Worm (Caenorhabditis elegans) whole organism, L4 larva: ENCODE results near the gene drap-1.

Experiments
- F49E8.2 ChIP-seq: sonication (generic microtip); optimal IDR thresholded peaks from 2 replicates; lab custom pipeline; 2016; ENCODE audit warnings: missing compliant biosample characterization, mild to moderate bottlenecking, missing genetic modification characterization, borderline replicate concordance
- T20F7.1 ChIP-seq: fragments of 200-800 bp; sonication (Bioruptor generic); optimal IDR thresholded peaks from 2 replicates; lab custom pipeline; 2018; ENCODE audit warnings: mild to moderate bottlenecking, missing genetic modification characterization, missing compliant biosample characterization
- aha-1 ChIP-seq: fragments of 150-350 bp; peaks from one replicate; lab custom pipeline; 2014; ENCODE audit warnings: missing biosample characterization, missing genetic modification characterization
- arid-1 ChIP-seq: fragments of 200-800 bp; sonication (Bioruptor generic); conservative IDR thresholded peaks from 2 replicates; pipeline ENCODE4 v1.3.6; 2022; ENCODE audit warnings: missing genetic modification reagents, missing genetic modification characterization, missing compliant biosample characterization
- ceh-20 ChIP-seq: fragments of 200-800 bp; sonication (Bioruptor generic); IDR thresholded peaks from 2 replicates; pipeline ENCODE4 v1.3.6; 2022; ENCODE audit warnings: missing genetic modification reagents, missing genetic modification characterization, missing compliant biosample characterization
- ceh-28 ChIP-seq: fragments of 150-350 bp; optimal IDR thresholded peaks from 2 replicates; lab custom pipeline; 2014; ENCODE audit warnings: missing biosample characterization, missing genetic modification reagents, missing genetic modification characterization
- ceh-62 ChIP-seq: sonication (generic microtip); optimal IDR thresholded peaks from 2 replicates; lab custom pipeline; 2017; ENCODE audit warnings: missing biosample characterization, missing genetic modification characterization
- ces-1 ChIP-seq: fragments of 150-350 bp; sonication (generic microtip); optimal IDR thresholded peaks from 4 replicates; lab custom pipeline; 2014; ENCODE audit warnings: missing biosample characterization, missing genetic modification reagents, missing genetic modification characterization
- ctbp-1 ChIP-seq: fragments of 200-800 bp; sonication (Bioruptor generic); IDR thresholded peaks from 2 replicates; pipeline ENCODE4 v1.3.6; 2022; ENCODE audit warnings: missing genetic modification reagents, missing genetic modification characterization, missing compliant biosample characterization
- daf-16 ChIP-seq, 3 experiments: sonication (generic microtip); optimal IDR thresholded peaks; 2 replicates each; lab custom pipeline; 2016 to 2017; ENCODE audit warnings: missing genetic modification characterization in 3 of 3, missing genetic modification reagents in 3 of 3, mild to moderate bottlenecking in 2 of 3, missing compliant biosample characterization in 2 of 3, missing biosample characterization in 1 of 3, moderate library complexity in 1 of 3
- dve-1 ChIP-seq: sonication (generic microtip); optimal IDR thresholded peaks from 2 replicates; lab custom pipeline; 2017; ENCODE audit warnings: antibody characterized with exemption, mild to moderate bottlenecking, missing genetic modification characterization, missing compliant biosample characterization; ENCODE audit not compliant: insufficient read depth
- fkh-10 ChIP-seq: fragments of 150-350 bp; optimal IDR thresholded peaks from 2 replicates; lab custom pipeline; 2014; ENCODE audit warnings: missing biosample characterization, missing genetic modification reagents, missing genetic modification characterization
- hlh-11 ChIP-seq: fragments of 200-800 bp; sonication (Bioruptor generic); optimal IDR thresholded peaks from 2 replicates; lab custom pipeline; 2018; ENCODE audit warnings: mild to moderate bottlenecking, missing genetic modification characterization, missing compliant biosample characterization
- jun-1 ChIP-seq: fragments of 150-350 bp; optimal IDR thresholded peaks from 2 replicates; lab custom pipeline; 2014; ENCODE audit warnings: missing biosample characterization, missing genetic modification reagents, missing genetic modification characterization
- lim-7 ChIP-seq: fragments of 200-800 bp; sonication (Bioruptor generic); IDR thresholded peaks from 2 replicates; pipeline ENCODE4 v1.3.6; 2022; ENCODE audit warnings: missing genetic modification characterization, missing compliant biosample characterization
- lin-15B ChIP-seq: fragments of 150-350 bp; sonication (generic microtip); optimal IDR thresholded peaks from 3 replicates; lab custom pipeline; 2014; ENCODE audit warnings: missing biosample characterization, missing genetic modification characterization
- lin-38 ChIP-seq: fragments of 200-800 bp; sonication (Bioruptor generic); IDR thresholded peaks from 2 replicates; pipeline ENCODE4 v1.3.6; 2022; ENCODE audit warnings: missing genetic modification reagents, missing genetic modification characterization, missing compliant biosample characterization
- lin-39 ChIP-seq: fragments of 150-350 bp; optimal IDR thresholded peaks from 2 replicates; lab custom pipeline; 2014; ENCODE audit warnings: missing biosample characterization, missing genetic modification reagents, missing genetic modification characterization
- madf-9 ChIP-seq: fragments of 200-800 bp; sonication (Bioruptor generic); conservative IDR thresholded peaks from 2 replicates; pipeline ENCODE4 v1.3.6; 2022; ENCODE audit warnings: missing genetic modification reagents, missing genetic modification characterization, missing compliant biosample characterization
- mdt-29 ChIP-seq: fragments of 200-800 bp; sonication (Bioruptor generic); IDR thresholded peaks from 2 replicates; pipeline ENCODE4 v1.3.6; 2022; ENCODE audit warnings: missing genetic modification reagents, missing genetic modification characterization, missing compliant biosample characterization
- mes-2 ChIP-seq: sonication (generic microtip); optimal IDR thresholded peaks from 2 replicates; lab custom pipeline; 2016; ENCODE audit warnings: missing genotype, mild to moderate bottlenecking, missing genetic modification characterization, missing compliant biosample characterization; ENCODE audit not compliant: poor library complexity, severe bottlenecking
- mxl-2 ChIP-seq: fragments of 200-800 bp; sonication (Bioruptor generic); conservative IDR thresholded peaks from 2 replicates; pipeline ENCODE4 v1.3.6; 2022; ENCODE audit warnings: missing genetic modification reagents, missing genetic modification characterization, missing compliant biosample characterization
- nhr-11 ChIP-seq: fragments of 150-350 bp; optimal IDR thresholded peaks from 2 replicates; lab custom pipeline; 2014; ENCODE audit warnings: missing biosample characterization, missing genetic modification characterization
- nhr-111 ChIP-seq: fragments of 200-800 bp; sonication (Bioruptor generic); optimal IDR thresholded peaks from 2 replicates; lab custom pipeline; 2018; ENCODE audit warnings: mild to moderate bottlenecking, missing genetic modification characterization, missing compliant biosample characterization
- nhr-28 ChIP-seq: fragments of 150-350 bp; optimal IDR thresholded peaks from 2 replicates; lab custom pipeline; 2014; ENCODE audit warnings: missing biosample characterization, missing genetic modification characterization
- nhr-42 ChIP-seq: fragments of 200-800 bp; sonication (Bioruptor generic); IDR thresholded peaks from 2 replicates; pipeline ENCODE4 v1.3.6; 2022; ENCODE audit warnings: missing genetic modification characterization, missing compliant biosample characterization
- nhr-6 ChIP-seq: fragments of 150-350 bp; optimal IDR thresholded peaks from 2 replicates; lab custom pipeline; 2014; ENCODE audit warnings: missing biosample characterization, missing genetic modification characterization
- pqm-1 ChIP-seq: sonication (generic microtip); optimal IDR thresholded peaks from 2 replicates; lab custom pipeline; 2017; ENCODE audit warnings: missing biosample characterization, missing genetic modification characterization
- rbr-2 ChIP-seq: sonication (generic microtip); optimal IDR thresholded peaks from 2 replicates; lab custom pipeline; 2016; ENCODE audit warnings: missing genotype, missing genetic modification characterization, missing compliant biosample characterization
- skn-1 ChIP-seq: fragments of 150-350 bp; optimal IDR thresholded peaks from 2 replicates; lab custom pipeline; 2014; ENCODE audit warnings: missing biosample characterization, missing genetic modification characterization
- snpc-4 ChIP-seq: fragments of 150-350 bp; optimal IDR thresholded peaks from 2 replicates; lab custom pipeline; 2014; ENCODE audit warnings: missing biosample characterization, missing genetic modification characterization
- unc-130 ChIP-seq: sonication (generic microtip); optimal IDR thresholded peaks from 2 replicates; lab custom pipeline; 2016; ENCODE audit warnings: missing genetic modification reagents, missing genetic modification characterization, missing compliant biosample characterization
- zfp-2 ChIP-seq: sonication (generic microtip); optimal IDR thresholded peaks from 2 replicates; lab custom pipeline; 2016; ENCODE audit warnings: mild to moderate bottlenecking, missing genetic modification characterization, missing compliant biosample characterization

The drap-1 gene

ce11 chrV:9692109-9692581 is 37.8 kb upstream of the drap-1 start, which contains the start of gene ztf-9 (continued):
- TF ChIP-seq ces-1 (GFP tag; lab: Kevin White, UChicago) (no peak), rbr-2 (peak; percentile 48), T20F7.1 (no peak), lin-39 (tag; lab: Kevin White, UChicago) (no peak), nhr-11 (tag; lab: Kevin White, UChicago) (no peak), arid-1 (GFP tag; lab: Robert Waterston, UW) (no peak), unc-130 (GFP tag; lab: Kevin White, UChicago) (no peak), lin-15B (tag; lab: Kevin White, UChicago) (no peak)

- no peak for TF ChIP-seq jun-1 (tag; lab: Kevin White, UChicago)
- no peak for TF ChIP-seq ceh-62
- no peak for TF ChIP-seq snpc-4 (tag; lab: Kevin White, UChicago)
- no peak for TF ChIP-seq ceh-20 (GFP tag; lab: Robert Waterston, UW)
- no peak for TF ChIP-seq lin-38
- TF ChIP-seq skn-1, result no peak
- no peak for TF ChIP-seq nhr-42 (GFP tag; lab: Robert Waterston, UW)
- TF ChIP-seq lim-7 (GFP tag; lab: Robert Waterston, UW), result no peak
- no peak for TF ChIP-seq ceh-28 (tag; lab: Kevin White, UChicago)
- no peak for TF ChIP-seq nhr-111 (GFP tag; lab: Kevin White, UChicago)
- TF ChIP-seq hlh-11 (tag; lab: Kevin White, UChicago), result no peak
- no peak for TF ChIP-seq daf-16 (GFP tag; optimal IDR thresholded peaks at IDR 0.05; lab: Kevin White, UChicago)
- TF ChIP-seq daf-16 (tag; optimal IDR thresholded peaks at IDR 0.05; lab: Kevin White, UChicago), result no peak
- TF ChIP-seq F49E8.2 (tag; lab: Kevin White, UChicago), result no peak
- no peak for TF ChIP-seq zfp-2 (tag; lab: Kevin White, UChicago)
- no peak for TF ChIP-seq nhr-6 (tag; lab: Kevin White, UChicago)
- no peak for TF ChIP-seq nhr-28 (tag; lab: Kevin White, UChicago)
Observed at ce11 chrV:9692649-9693112, 37.2 kb upstream of the drap-1 start, which contains the start of gene ZK287.7. Gene ZK287.7 (plus strand): TSS chrV:9693062.

- TF ChIP-seq mdt-29 (GFP tag; lab: Robert Waterston, UW) (no peak), madf-9 (GFP tag; lab: Robert Waterston, UW) (no peak)
Observed at ce11 chrV:9696715-9697114, 33.2 kb upstream of the drap-1 start, which contains the start of gene her-1. Gene her-1 (plus strand): TSS chrV:9697015.

ce11 chrV:9699216-9699615 is 30.7 kb upstream of the drap-1 start:
- TF ChIP-seq unc-130 (GFP tag; lab: Kevin White, UChicago), result no peak
- TF ChIP-seq mxl-2, result no peak
- no peak for TF ChIP-seq daf-16 (GFP tag; optimal IDR thresholded peaks at IDR 0.05; lab: Kevin White, UChicago)
- TF ChIP-seq daf-16 (tag; optimal IDR thresholded peaks at IDR 0.05; lab: Kevin White, UChicago), result no peak
- no peak for TF ChIP-seq ctbp-1 (GFP tag; lab: Robert Waterston, UW)
- TF ChIP-seq dve-1 (tag; lab: Kevin White, UChicago), result peak; percentile 8
- no peak for TF ChIP-seq aha-1
- no peak for TF ChIP-seq mes-2 (tag; lab: Kevin White, UChicago)
- TF ChIP-seq fkh-10 (GFP tag; lab: Kevin White, UChicago), result no peak

ce11 chrV:9701861-9702260 is 28.0 kb upstream of the drap-1 start:
- no peak for TF ChIP-seq daf-16 (GFP tag; optimal IDR thresholded peaks at IDR 0.05; lab: Kevin White, UChicago)
- TF ChIP-seq daf-16 (tag; optimal IDR thresholded peaks at IDR 0.05; lab: Kevin White, UChicago), result peak; percentile 67
- TF ChIP-seq pqm-1 (tag; lab: Kevin White, UChicago), result peak; percentile 82
- peak; percentile 37 for TF ChIP-seq nhr-28 (tag; lab: Kevin White, UChicago)
- TF ChIP-seq nhr-6 (tag; lab: Kevin White, UChicago), result no peak
